Worm (Caenorhabditis elegans) whole organism, L4/young adult: ENCODE measurements around the gene rsa-2.

ENCODE experiments used
- W03F9.2 ChIP-seq: fragments of 150-350 bp; optimal IDR thresholded peaks from 2 replicates; lab custom pipeline; 2014; ENCODE audit warnings: missing biosample characterization, missing genetic modification characterization
- him-1 ChIP-seq: sonication (generic microtip); optimal IDR thresholded peaks from 2 replicates; lab custom pipeline; 2016; ENCODE audit warnings: missing genotype, missing genetic modification reagents, missing genetic modification characterization, missing compliant biosample characterization

DNA sequence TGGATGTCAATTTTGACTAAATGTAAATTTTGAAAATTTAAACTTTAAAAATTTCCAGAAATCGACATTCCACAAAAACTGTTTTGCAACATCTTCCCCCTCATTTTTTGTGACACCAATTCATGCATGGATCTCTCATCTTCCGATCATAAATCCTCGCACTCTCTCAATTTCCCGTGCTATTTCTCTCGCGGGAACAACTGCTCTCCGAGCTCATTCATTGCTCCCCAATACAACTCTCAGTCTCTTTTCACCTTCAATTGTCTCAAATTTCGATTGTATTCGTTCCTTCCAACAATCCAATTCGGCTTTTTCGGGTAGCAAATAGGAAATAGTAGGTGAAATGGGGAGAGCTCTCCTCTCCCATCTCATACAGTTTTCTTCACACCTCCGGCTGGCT is 19.3 kb downstream of the rsa-2 start:
- no peak for TF ChIP-seq W03F9.2 (tag; lab: Kevin White, UChicago)
- no peak for TF ChIP-seq him-1
